Worm (Caenorhabditis elegans): Measurements from ENCODE around the gene Y52E8A.3.

ce11 chrII:4320455-4320854, 13.7 kb upstream of the Y52E8A.3 start, which contains the start of gene Y52E8A.2:
- TF ChIP-seq alr-1 (tag; optimal IDR thresholded peaks at IDR 0.05; ENCODE audit: borderline replicate concordance) = no peak
- no peak for TF ChIP-seq aly-2 (tag; optimal IDR thresholded peaks at IDR 0.05)
- TF ChIP-seq nhr-11 (tag; optimal IDR thresholded peaks at IDR 0.05) = no peak
- no peak for TF ChIP-seq sox-4 (tag; optimal IDR thresholded peaks at IDR 0.05)
- no peak for TF ChIP-seq mdl-1 (tag; optimal IDR thresholded peaks at IDR 0.05)
- TF ChIP-seq lin-13 (GFP tag; optimal IDR thresholded peaks at IDR 0.05) = no peak
- no peak for TF ChIP-seq zip-4 (GFP tag; optimal IDR thresholded peaks at IDR 0.05)

Data from whole organism, L1 larva.